Fruit fly (Drosophila melanogaster): Measurements from ENCODE around the gene CG32812.
A peak's percentile ranks its signal among the peaks of the same experiment; 100 is the strongest.

The CG32812 gene

dm6 chrX:1337998-1338397 is 50.9 kb downstream of the CG32812 start:
- TF ChIP-seq CG15336 (GFP tag; IDR thresholded peaks at IDR 0.05) (peak; percentile 37; the same call in 1 of the 2 replicates), Ets21C (GFP tag; optimal IDR thresholded peaks at IDR 0.05) (no peak), CG3919 (GFP tag; optimal IDR thresholded peaks at IDR 0.05) (peak; percentile 29), Sox14 (GFP tag; optimal IDR thresholded peaks at IDR 0.05) (no peak), Lpt (GFP tag; optimal IDR thresholded peaks at IDR 0.05) (peak; percentile 4), fkh (GFP tag; optimal IDR thresholded peaks at IDR 0.05) (no peak), eg (GFP tag; IDR thresholded peaks at IDR 0.05) (peak; percentile 40; the same call in 1 of the 3 replicates), ss (GFP tag; optimal IDR thresholded peaks at IDR 0.05) (peak in 1 of 2 experiments; percentile 18), Eip78C (GFP tag) (peak; percentile 44)

Measured in whole organism, prepupa.